Worm (Caenorhabditis elegans): ENCODE data around the gene H04D03.6.
A peak's percentile ranks its signal among the peaks of the same experiment; 100 is the strongest.

DNA sequence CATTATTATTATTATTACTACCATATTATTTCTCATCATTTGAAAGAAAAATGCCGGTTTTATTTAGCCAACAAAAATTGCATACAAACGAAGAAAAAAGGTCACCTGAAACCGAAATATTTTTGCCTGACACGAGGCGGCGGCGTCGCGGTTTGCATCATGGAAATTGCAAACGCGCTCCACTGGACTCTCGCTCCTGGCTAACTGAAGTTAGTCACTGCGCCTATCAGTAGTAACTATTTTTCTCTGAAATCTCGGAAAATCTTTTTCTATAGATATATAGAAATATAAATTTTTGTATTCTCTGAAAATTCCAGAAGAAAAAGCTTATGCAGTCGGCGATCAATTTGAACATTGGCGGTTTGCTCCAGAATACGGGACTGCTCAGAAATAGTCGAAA is 22.9 kb downstream of the H04D03.6 start, which contains the start of gene ymel-1:
- no peak for TF ChIP-seq ztf-11 (tag; optimal IDR thresholded peaks at IDR 0.05)
- TF ChIP-seq fkh-10 (GFP tag; optimal IDR thresholded peaks at IDR 0.05): no peak
- TF ChIP-seq R02D3.7 (tag; optimal IDR thresholded peaks at IDR 0.05): peak; percentile 11
- TF ChIP-seq ztf-4 (tag; optimal IDR thresholded peaks at IDR 0.05): no peak
- no peak for TF ChIP-seq ceh-16 (tag; optimal IDR thresholded peaks at IDR 0.05)
- TF ChIP-seq ama-1 (optimal IDR thresholded peaks at IDR 0.05): no peak
- peak; percentile 29 for TF ChIP-seq hmg-11 (tag; optimal IDR thresholded peaks at IDR 0.05)
- peak; percentile 50 for TF ChIP-seq lin-15B (tag; optimal IDR thresholded peaks at IDR 0.05)
- TF ChIP-seq skn-1 (tag; optimal IDR thresholded peaks at IDR 0.05): no peak

All from whole organism, L3 larva.